Worm (Caenorhabditis elegans) whole organism, late embryonic: ENCODE results near the gene Y73B6BL.270.

Experiments used
- ama-1 ChIP-seq: fragments of 150-350 bp; optimal IDR thresholded peaks from 2 replicates; lab custom pipeline; 2014
- ceh-45 ChIP-seq: fragments of 200-800 bp; sonication (Bioruptor generic); IDR thresholded peaks from 2 replicates; pipeline ENCODE4 v1.3.6; 2022; ENCODE audit warnings: missing genetic modification reagents, missing genetic modification characterization, missing compliant biosample characterization
- dve-1 ChIP-seq: sonication (generic microtip); optimal IDR thresholded peaks from 2 replicates; lab custom pipeline; 2017; ENCODE audit warnings: antibody characterized with exemption, mild to moderate bottlenecking, missing genetic modification characterization, missing compliant biosample characterization
- fax-1 ChIP-seq: sonication (generic microtip); optimal IDR thresholded peaks from 2 replicates; lab custom pipeline; 2016; ENCODE audit warnings: missing genotype, missing genetic modification characterization, missing compliant biosample characterization
- mec-3 ChIP-seq: sonication (generic microtip); optimal IDR thresholded peaks from 2 replicates; lab custom pipeline; 2016; ENCODE audit warnings: borderline replicate concordance, missing genetic modification characterization, missing compliant biosample characterization
- nhr-11 ChIP-seq: fragments of 150-350 bp; optimal IDR thresholded peaks from 2 replicates; lab custom pipeline; 2014; ENCODE audit warnings: missing biosample characterization, missing genetic modification characterization
- odd-2 ChIP-seq: sonication (generic microtip); optimal IDR thresholded peaks from 2 replicates; lab custom pipeline; 2017; ENCODE audit warnings: antibody characterized with exemption, mild to moderate bottlenecking, missing genetic modification characterization, missing compliant biosample characterization
- pag-3 ChIP-seq: sonication (generic microtip); optimal IDR thresholded peaks from 2 replicates; lab custom pipeline; 2016; ENCODE audit warnings: missing compliant biosample characterization, missing genetic modification characterization, borderline replicate concordance
- pqm-1 ChIP-seq: sonication (generic microtip); optimal IDR thresholded peaks from 2 replicates; lab custom pipeline; 2016; ENCODE audit warnings: missing genetic modification characterization, missing compliant biosample characterization
- ref-2 ChIP-seq: sonication (generic microtip); optimal IDR thresholded peaks from 2 replicates; lab custom pipeline; 2016; ENCODE audit warnings: missing genetic modification characterization, missing compliant biosample characterization
- unc-86 ChIP-seq: sonication (generic microtip); optimal IDR thresholded peaks from 2 replicates; lab custom pipeline; 2016; ENCODE audit warnings: missing genetic modification characterization, missing compliant biosample characterization

DNA sequence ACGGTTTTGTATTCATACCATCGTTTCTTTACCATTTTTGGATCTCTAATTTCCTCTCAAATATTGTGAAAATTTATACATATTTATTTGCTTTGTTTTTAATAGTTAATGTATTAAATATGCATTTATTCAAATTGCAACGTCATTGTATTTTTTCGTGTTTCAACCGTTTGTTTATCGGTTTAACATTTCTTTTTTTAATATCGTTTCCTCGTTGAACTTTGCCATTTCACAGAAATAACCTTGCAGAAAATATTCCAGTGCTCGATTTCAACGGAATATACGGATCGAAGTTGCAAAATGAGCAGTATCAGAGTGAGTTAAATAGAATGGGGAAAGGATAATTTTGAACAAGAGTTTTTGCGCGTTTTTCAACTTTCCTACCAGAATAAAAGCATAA, 35.8 kb upstream of the Y73B6BL.270 start, which contains the start of gene seu-1:
- no peak for TF ChIP-seq dve-1 (tag; lab: Kevin White, UChicago)
- no peak for TF ChIP-seq unc-86
- no peak for TF ChIP-seq fax-1 (tag; lab: Kevin White, UChicago)
- TF ChIP-seq ama-1 (lab: Kevin White, UChicago): no peak
- TF ChIP-seq mec-3 (tag; lab: Kevin White, UChicago): no peak
- no peak for TF ChIP-seq nhr-11 (tag; lab: Kevin White, UChicago)
- TF ChIP-seq pag-3 (tag; lab: Kevin White, UChicago): no peak
- no peak for TF ChIP-seq pqm-1 (tag; lab: Kevin White, UChicago)
- TF ChIP-seq odd-2 (tag; lab: Kevin White, UChicago): no peak
- no peak for TF ChIP-seq ceh-45 (GFP tag; lab: Robert Waterston, UW)
- no peak for TF ChIP-seq ref-2 (tag; lab: Kevin White, UChicago)
